Worm (Caenorhabditis elegans) whole organism, young adult: ENCODE measurements around the gene Y56A3A.16.
A peak's percentile ranks its signal among the peaks of the same experiment; 100 is the strongest.

Experiments
- C06A6.2 ChIP-seq: fragments of 200-800 bp; sonication (Bioruptor generic); conservative IDR thresholded peaks from 2 replicates; pipeline ENCODE4 v1.3.6; 2022; ENCODE audit warnings: missing genetic modification characterization, missing compliant biosample characterization
- F10E7.11 ChIP-seq: sonication (generic microtip); optimal IDR thresholded peaks from 2 replicates; lab custom pipeline; 2017; ENCODE audit warnings: mild to moderate bottlenecking, missing genetic modification characterization, moderate library complexity, missing compliant biosample characterization
- F39B2.1 ChIP-seq: fragments of 200-800 bp; sonication (Bioruptor generic); IDR thresholded peaks from 2 replicates; pipeline ENCODE4 v1.3.6; 2022; ENCODE audit warnings: missing genetic modification reagents, missing genetic modification characterization, missing compliant biosample characterization
- F52B5.7 ChIP-seq: sonication (generic microtip); optimal IDR thresholded peaks from 2 replicates; lab custom pipeline; 2016; ENCODE audit warnings: mild to moderate bottlenecking, missing genetic modification characterization, missing compliant biosample characterization
- K11D2.4 ChIP-seq: fragments of 200-800 bp; sonication (Bioruptor generic); IDR thresholded peaks from 2 replicates; pipeline ENCODE4 v1.3.6; 2022; ENCODE audit warnings: missing genetic modification reagents, missing genetic modification characterization, missing compliant biosample characterization
- K12H6.12 ChIP-seq: fragments of 200-800 bp; sonication (Bioruptor generic); optimal IDR thresholded peaks from 2 replicates; lab custom pipeline; 2018; ENCODE audit warnings: mild to moderate bottlenecking, missing genetic modification characterization, missing compliant biosample characterization
- Y56A3A.18 ChIP-seq: fragments of 200-800 bp; sonication (Bioruptor generic); IDR thresholded peaks from 2 replicates; pipeline ENCODE4 v1.3.6; 2022; ENCODE audit warnings: missing genetic modification reagents, missing genetic modification characterization, missing compliant biosample characterization
- aptf-3 ChIP-seq: fragments of 200-800 bp; sonication (Bioruptor generic); IDR thresholded peaks from 2 replicates; pipeline ENCODE4 v1.3.6; 2022; ENCODE audit warnings: missing genetic modification characterization, missing compliant biosample characterization
- bed-2 ChIP-seq: fragments of 200-800 bp; sonication (Bioruptor generic); IDR thresholded peaks from 2 replicates; pipeline ENCODE4 v1.3.6; 2022; ENCODE audit warnings: missing genetic modification reagents, missing genetic modification characterization, missing compliant biosample characterization
- cebp-1 ChIP-seq, 2 experiments: fragments of 200-800 bp in 1 of 2; sonication (Bioruptor generic) in 1 of 2; sonication (generic microtip) in 1 of 2; IDR thresholded peaks in 1 of 2; optimal IDR thresholded peaks in 1 of 2; 2 replicates each; pipeline versions ENCODE4 v1.3.6 to Lab custom; 2017 to 2022; ENCODE audit warnings: missing compliant biosample characterization in 2 of 2, missing genetic modification characterization in 2 of 2, mild to moderate bottlenecking in 1 of 2, missing genetic modification reagents in 1 of 2, moderate library complexity in 1 of 2
- ceh-58 ChIP-seq: fragments of 200-800 bp; sonication (Bioruptor generic); IDR thresholded peaks from 2 replicates; pipeline ENCODE4 v1.3.6; 2022; ENCODE audit warnings: missing genetic modification characterization, missing compliant biosample characterization
- dpff-1 ChIP-seq: sonication (generic microtip); optimal IDR thresholded peaks from 2 replicates; lab custom pipeline; 2017; ENCODE audit warnings: mild to moderate bottlenecking, missing genetic modification characterization, missing compliant biosample characterization
- dpl-1 ChIP-seq: fragments of 150-350 bp; optimal IDR thresholded peaks from 2 replicates; lab custom pipeline; 2014; ENCODE audit warnings: missing biosample characterization, missing genetic modification reagents, missing genetic modification characterization
- egl-18 ChIP-seq: fragments of 200-800 bp; sonication (Bioruptor generic); IDR thresholded peaks from 2 replicates; pipeline ENCODE4 v1.3.6; 2022; ENCODE audit warnings: missing genetic modification reagents, missing genetic modification characterization, missing compliant biosample characterization
- egrh-3 ChIP-seq: fragments of 200-800 bp; sonication (Bioruptor generic); IDR thresholded peaks from 2 replicates; pipeline ENCODE4 v1.3.6; 2022; ENCODE audit warnings: missing genetic modification reagents, missing genetic modification characterization, missing compliant biosample characterization
- him-1 ChIP-seq: sonication (generic microtip); optimal IDR thresholded peaks from 2 replicates; lab custom pipeline; 2016; ENCODE audit warnings: missing genotype, missing genetic modification reagents, missing genetic modification characterization, missing compliant biosample characterization
- hmg-1.2 ChIP-seq: fragments of 200-800 bp; sonication (Bioruptor generic); IDR thresholded peaks from 2 replicates; pipeline ENCODE4 v1.3.6; 2022; ENCODE audit warnings: missing genetic modification reagents, missing genetic modification characterization, missing compliant biosample characterization
- hrde-1 ChIP-seq: sonication (generic microtip); optimal IDR thresholded peaks from 2 replicates; lab custom pipeline; 2016; ENCODE audit warnings: missing genetic modification characterization, mild to moderate bottlenecking, missing compliant biosample characterization, moderate library complexity, missing genotype, missing genetic modification reagents, borderline replicate concordance
- madf-3 ChIP-seq: fragments of 200-800 bp; sonication (Bioruptor generic); IDR thresholded peaks from 2 replicates; pipeline ENCODE4 v1.3.6; 2022; ENCODE audit warnings: missing genetic modification reagents, missing genetic modification characterization, missing compliant biosample characterization
- mel-28 ChIP-seq: sonication (generic microtip); optimal IDR thresholded peaks from 2 replicates; lab custom pipeline; 2016; ENCODE audit warnings: borderline replicate concordance, mild to moderate bottlenecking, missing genetic modification characterization, missing compliant biosample characterization
- nfya-2 ChIP-seq: fragments of 200-800 bp; sonication (Bioruptor generic); IDR thresholded peaks from 2 replicates; pipeline ENCODE4 v1.3.6; 2022; ENCODE audit warnings: missing genetic modification reagents, missing genetic modification characterization, missing compliant biosample characterization
- nfyb-1 ChIP-seq: fragments of 200-800 bp; sonication (Bioruptor generic); IDR thresholded peaks from 2 replicates; pipeline ENCODE4 v1.3.6; 2022; ENCODE audit warnings: missing genetic modification reagents, missing genetic modification characterization, missing compliant biosample characterization
- nhr-179 ChIP-seq: sonication (generic microtip); optimal IDR thresholded peaks from 2 replicates; lab custom pipeline; 2016; ENCODE audit warnings: mild to moderate bottlenecking, missing genetic modification characterization, missing compliant biosample characterization
- snpc-4 ChIP-seq, 5 experiments: fragments of 150-350 bp in 1 of 5; sonication (generic microtip) in 4 of 5; optimal IDR thresholded peaks; 2 replicates each; lab custom pipeline; 2014 to 2018; ENCODE audit warnings: missing genetic modification characterization in 5 of 5, missing biosample characterization in 3 of 5, antibody characterized with exemption in 2 of 5, mild to moderate bottlenecking in 2 of 5, missing compliant biosample characterization in 2 of 5, missing genotype in 2 of 5, moderate library complexity in 2 of 5, missing genetic modification reagents in 1 of 5
- sptf-2 ChIP-seq: fragments of 200-800 bp; sonication (Bioruptor generic); optimal IDR thresholded peaks from 2 replicates; lab custom pipeline; 2018; ENCODE audit warnings: mild to moderate bottlenecking, missing genetic modification characterization, missing compliant biosample characterization
- zfh-2 ChIP-seq: fragments of 200-800 bp; sonication (Bioruptor generic); conservative IDR thresholded peaks from 2 replicates; pipeline ENCODE4 v1.3.6; 2022; ENCODE audit warnings: missing genetic modification reagents, missing genetic modification characterization, missing compliant biosample characterization

Gene Y56A3A.16

DNA sequence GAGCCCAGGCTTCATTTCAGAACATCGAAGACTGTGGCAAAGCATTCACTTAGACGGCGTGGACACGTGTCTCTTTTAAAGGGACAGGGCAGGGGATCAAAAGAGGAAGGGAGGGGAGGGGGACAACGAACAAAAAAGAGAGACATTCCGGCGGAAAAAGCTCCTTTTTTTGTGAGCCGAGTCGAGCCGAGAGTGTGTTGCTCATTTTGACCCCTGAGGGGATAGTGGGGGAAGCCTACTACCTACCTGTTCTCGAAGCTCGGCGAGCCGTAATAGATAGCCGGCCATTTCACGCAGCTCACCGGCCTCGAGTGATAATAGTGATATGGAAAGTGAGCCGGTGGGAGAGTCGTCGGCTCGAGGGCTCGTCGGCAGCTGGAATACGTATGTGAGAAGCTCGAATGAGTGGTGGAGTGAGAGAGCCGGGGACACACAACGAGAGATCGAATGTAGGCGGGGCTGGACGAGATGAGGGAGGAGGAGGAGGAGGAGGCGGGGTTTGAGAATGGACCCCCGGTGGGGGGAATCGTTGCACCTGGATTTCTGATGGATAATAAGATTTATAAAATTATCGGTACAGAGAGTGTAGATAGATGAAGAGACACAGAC is 22.7 kb upstream of the Y56A3A.16 start:
- TF ChIP-seq K11D2.4 (GFP tag; lab: Robert Waterston, UW) (no peak), zfh-2 (GFP tag; lab: Robert Waterston, UW) (peak; percentile 87), egrh-3 (GFP tag; lab: Robert Waterston, UW) (peak; percentile 59; the same call in 1 of the 2 replicates)

DNA sequence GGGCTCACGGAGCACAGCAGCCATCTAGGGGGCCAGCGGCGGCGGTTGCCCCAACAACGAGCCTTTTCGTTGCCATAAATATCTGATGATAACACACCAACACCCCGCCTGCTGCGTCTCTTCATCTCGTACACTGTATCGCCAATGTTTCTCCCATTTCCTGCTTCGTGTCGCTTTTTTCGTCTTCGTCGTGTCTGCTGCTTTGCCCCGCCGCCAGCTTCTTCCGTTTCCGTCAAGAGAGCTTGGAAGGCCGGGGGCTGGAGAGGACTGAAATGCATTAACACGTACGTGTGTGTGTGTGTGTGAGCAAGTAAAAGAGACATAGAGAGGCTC is 21.8 kb upstream of the Y56A3A.16 start:
- TF ChIP-seq hrde-1 (tag; lab: Kevin White, UChicago) (no peak), cebp-1 (GFP tag; IDR thresholded peaks at IDR 0.05; lab: Robert Waterston, UW) (peak; percentile 22; the same call in 1 of the 2 replicates), cebp-1 (tag; optimal IDR thresholded peaks at IDR 0.05; lab: Kevin White, UChicago) (peak; percentile 3), C06A6.2 (no peak), K12H6.12 (peak; percentile 38), dpl-1 (GFP tag; lab: Kevin White, UChicago) (no peak), bed-2 (no peak), mel-28 (tag; lab: Kevin White, UChicago) (no peak), snpc-4 (GFP tag; optimal IDR thresholded peaks at IDR 0.05; lab: Kevin White, UChicago) (peak; percentile 17), snpc-4 (tag; optimal IDR thresholded peaks at IDR 0.05; lab: Kevin White, UChicago) (peak in 3 of 4 experiments; percentile 29 to 48 (median 38)), dpff-1 (tag; lab: Kevin White, UChicago) (no peak), him-1 (tag; lab: Kevin White, UChicago) (no peak), hmg-1.2 (peak; percentile 53; the same call in 1 of the 2 replicates), zfh-2 (GFP tag; lab: Robert Waterston, UW) (peak; percentile 88), aptf-3 (GFP tag; lab: Robert Waterston, UW) (no peak), sptf-2 (no peak), F10E7.11 (tag; lab: Kevin White, UChicago) (no peak), nfya-2 (GFP tag; lab: Robert Waterston, UW) (no peak), Y56A3A.18 (no peak)

DNA sequence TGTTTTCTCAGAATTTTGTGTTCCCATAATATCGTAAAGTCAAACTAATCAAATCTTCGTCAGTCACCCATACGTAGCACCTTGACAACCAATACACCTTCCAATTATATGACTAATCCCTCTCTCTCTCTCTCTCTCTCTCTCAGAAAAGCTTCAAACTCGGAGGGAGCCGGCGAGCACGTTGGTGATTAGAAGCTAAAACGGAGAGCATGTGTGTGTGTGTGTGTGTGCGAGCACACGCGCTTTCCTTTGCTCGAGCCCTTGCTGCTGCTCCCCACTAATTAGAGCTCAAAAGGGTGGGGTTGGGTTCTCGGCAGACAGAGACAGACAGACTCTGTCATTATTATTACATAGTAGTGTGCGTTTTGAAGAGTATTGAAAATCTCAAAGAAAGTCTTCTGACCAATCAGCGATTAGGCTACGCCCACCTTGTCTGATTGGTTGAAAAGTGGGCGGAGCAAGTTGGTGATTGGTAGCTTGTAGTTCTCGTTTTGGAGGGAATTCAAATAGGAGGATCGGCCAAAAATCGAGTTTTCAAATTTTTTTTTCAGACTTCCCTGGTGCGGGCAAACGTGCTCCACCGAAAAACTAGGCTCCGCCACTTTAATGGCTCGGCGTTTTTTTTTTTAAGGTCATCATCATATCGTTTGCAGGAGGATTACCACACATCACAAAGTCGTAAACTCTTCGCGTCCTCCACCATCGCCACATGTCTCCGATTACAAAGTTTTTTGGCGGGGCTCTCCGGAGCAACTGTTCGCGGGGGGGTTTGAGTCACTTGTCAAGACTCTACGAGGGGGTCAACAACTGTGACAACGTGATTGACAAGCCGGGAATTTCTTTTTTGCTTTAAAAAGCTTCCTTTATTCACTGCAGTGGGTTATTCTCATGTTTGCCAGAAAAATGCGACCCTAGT is 21.2 kb upstream of the Y56A3A.16 start:
- peak; percentile 83 for TF ChIP-seq nfyb-1 (GFP tag; lab: Robert Waterston, UW)
- no peak for TF ChIP-seq F39B2.1 (GFP tag; lab: Robert Waterston, UW)
- TF ChIP-seq ceh-58 (GFP tag; lab: Robert Waterston, UW) = no peak
- TF ChIP-seq F52B5.7 = no peak
- TF ChIP-seq, all 124 proteins: peak for 1

DNA sequence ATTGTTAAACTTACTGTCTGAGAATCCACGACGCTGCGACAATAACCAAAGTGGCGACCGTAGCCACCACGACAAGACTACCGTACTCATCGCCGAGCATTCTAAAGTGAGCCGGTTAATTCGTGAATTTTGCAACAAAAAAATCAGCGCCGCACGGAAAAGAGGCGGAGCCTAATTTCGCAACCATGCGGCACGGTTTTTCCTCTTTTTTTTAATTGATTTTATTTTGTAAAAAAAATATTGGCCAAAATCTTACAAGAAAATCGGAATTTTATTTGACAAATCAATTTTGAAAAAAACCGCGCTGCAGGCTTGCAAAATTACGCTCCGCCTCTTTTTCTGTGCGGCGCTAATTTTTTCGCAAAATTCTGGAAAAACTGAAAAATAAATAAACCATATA is 19.4 kb upstream of the Y56A3A.16 start, which contains the start of gene dolk-1:
Gene dolk-1 (minus strand): TSS at position 101 of the 400 bp plus-strand sequence.
- TF ChIP-seq mel-28 (tag; lab: Kevin White, UChicago) = no peak
- no peak for TF ChIP-seq cebp-1 (GFP tag; IDR thresholded peaks at IDR 0.05; lab: Robert Waterston, UW)
- TF ChIP-seq cebp-1 (tag; optimal IDR thresholded peaks at IDR 0.05; lab: Kevin White, UChicago) = peak; percentile 31

DNA sequence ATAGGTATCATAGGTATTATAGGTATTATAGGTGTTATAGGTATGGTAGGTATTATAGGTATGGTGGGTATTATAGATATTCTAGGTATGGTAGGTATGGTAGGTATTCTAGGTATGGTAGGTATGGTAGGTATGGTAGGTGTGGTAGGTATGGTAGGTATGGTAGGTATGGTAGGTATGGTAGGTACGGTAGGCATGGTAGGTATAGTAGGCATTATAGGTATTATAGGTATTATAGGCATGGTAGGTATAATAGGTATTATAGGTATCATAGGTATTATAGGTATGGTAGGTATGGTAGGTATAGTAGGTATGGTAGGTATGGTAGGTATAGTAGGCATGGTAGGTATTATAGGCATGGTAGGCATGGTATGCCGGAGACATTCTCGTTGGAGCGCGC is 17.8 kb upstream of the Y56A3A.16 start:
- no peak for TF ChIP-seq nhr-179 (tag; lab: Kevin White, UChicago)
- TF ChIP-seq madf-3 = 0 out of 2 replicates have a peak, but pooled peaks have one; percentile 58

DNA sequence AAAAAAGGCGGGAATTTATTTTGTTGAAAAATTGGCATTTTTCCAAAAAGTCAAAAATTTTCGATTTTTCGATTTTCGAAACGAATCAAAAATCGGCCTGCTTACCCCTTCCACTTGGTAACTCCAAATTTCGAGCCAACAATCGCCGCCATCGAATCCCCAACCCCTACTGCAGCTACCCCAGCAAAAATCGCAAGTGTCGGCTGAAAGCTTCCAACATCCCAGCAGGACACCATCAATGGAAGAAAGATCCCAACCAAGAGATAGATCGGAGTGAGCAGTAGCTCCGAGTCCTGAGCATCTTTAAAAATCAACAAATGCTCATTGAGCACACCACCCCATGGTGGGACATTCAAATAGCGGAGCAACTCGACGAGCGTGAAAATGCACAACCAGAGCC is 16.8 kb upstream of the Y56A3A.16 start:
- TF ChIP-seq zfh-2 (GFP tag; lab: Robert Waterston, UW) (0 out of 2 replicates have a peak, but pooled peaks have one; percentile 17), egl-18 (no peak)
